Fruit fly (Drosophila melanogaster) whole organism, embryonic: Measurements from ENCODE around the gene CG15012.

ENCODE experiments used
- Atf6 ChIP-seq: fragments of 200-800 bp; sonication (Bioruptor generic); IDR thresholded peaks from 2 replicates; pipeline ENCODE4 v1.3.6; 2022; ENCODE audit warnings: missing biosample characterization, missing genetic modification characterization
- BEAF-32 ChIP-seq: fragments of 200-800 bp; sonication (Bioruptor generic); optimal IDR thresholded peaks from 3 replicates; lab custom pipeline; 2017; ENCODE audit warnings: missing biosample characterization, missing genetic modification characterization, mild to moderate bottlenecking, moderate library complexity, missing genetic modification reagents
- CG11247 ChIP-seq: fragments of 200-800 bp; sonication (Bioruptor generic); IDR thresholded peaks from 2 replicates; pipeline ENCODE4 v1.3.6; 2022; ENCODE audit warnings: missing biosample characterization, missing genetic modification characterization
- CG13123 ChIP-seq: fragments of 200-800 bp; sonication (Bioruptor generic); optimal IDR thresholded peaks from 2 replicates; lab custom pipeline; 2016; ENCODE audit warnings: missing biosample characterization, missing genetic modification characterization
- CG13624 ChIP-seq: fragments of 200-800 bp; sonication (Bioruptor generic); optimal IDR thresholded peaks from 2 replicates; lab custom pipeline; 2016; ENCODE audit warnings: missing biosample characterization, missing genetic modification characterization
- CG14014 ChIP-seq: fragments of 200-800 bp; sonication (Bioruptor generic); IDR thresholded peaks from 2 replicates; pipeline ENCODE4 v1.3.6; 2022; ENCODE audit warnings: missing biosample characterization, missing genetic modification characterization
- CG15011 ChIP-seq: fragments of 200-800 bp; sonication (Bioruptor generic); optimal IDR thresholded peaks from 3 replicates; lab custom pipeline; 2018; ENCODE audit warnings: missing biosample characterization, mild to moderate bottlenecking, missing genetic modification characterization
- CG15073 ChIP-seq: fragments of 200-800 bp; sonication (Bioruptor generic); optimal IDR thresholded peaks from 2 replicates; lab custom pipeline; 2016; ENCODE audit warnings: missing biosample characterization, missing genetic modification characterization
- CG17802 ChIP-seq: fragments of 200-800 bp; sonication (Bioruptor generic); optimal IDR thresholded peaks from 2 replicates; lab custom pipeline; 2018; ENCODE audit warnings: missing biosample characterization, mild to moderate bottlenecking, missing genetic modification characterization, moderate library complexity
- CG2199 ChIP-seq: fragments of 200-800 bp; sonication (Bioruptor generic); IDR thresholded peaks from 3 replicates; pipeline ENCODE4 v1.3.6; 2022; ENCODE audit warnings: missing biosample characterization, missing genetic modification characterization
- CG3065 ChIP-seq: fragments of 200-800 bp; sonication (Bioruptor generic); optimal IDR thresholded peaks from 2 replicates; lab custom pipeline; 2016; ENCODE audit warnings: missing biosample characterization, missing genetic modification characterization
- CG34376 ChIP-seq: fragments of 200-800 bp; sonication (Bioruptor generic); optimal IDR thresholded peaks from 2 replicates; lab custom pipeline; 2018; ENCODE audit warnings: missing biosample characterization, mild to moderate bottlenecking, missing genetic modification characterization
- CG4730 ChIP-seq: fragments of 200-800 bp; sonication (Bioruptor generic); IDR thresholded peaks from 2 replicates; pipeline ENCODE4 v1.3.6; 2022; ENCODE audit warnings: missing biosample characterization, missing genetic modification characterization
- CG4820 ChIP-seq: fragments of 200-800 bp; sonication (Bioruptor generic); optimal IDR thresholded peaks from 3 replicates; lab custom pipeline; 2016; ENCODE audit warnings: missing biosample characterization, missing genetic modification characterization
- CG4854 ChIP-seq: fragments of 200-800 bp; sonication (Bioruptor generic); optimal IDR thresholded peaks from 2 replicates; lab custom pipeline; 2016; ENCODE audit warnings: missing biosample characterization, missing genetic modification characterization, inconsistent platforms
- CG6689 ChIP-seq: fragments of 200-800 bp; sonication (Bioruptor generic); IDR thresholded peaks from 2 replicates; pipeline ENCODE4 v1.3.6; 2022; ENCODE audit warnings: missing biosample characterization, missing genetic modification characterization
- CG7786 ChIP-seq: fragments of 200-800 bp; sonication (Bioruptor generic); optimal IDR thresholded peaks from 2 replicates; lab custom pipeline; 2016; ENCODE audit warnings: missing biosample characterization, missing genetic modification characterization
- CG8478 ChIP-seq: fragments of >200 bp; optimal IDR thresholded peaks from 2 replicates; lab custom pipeline; 2018
- CG9215 ChIP-seq: fragments of 200-800 bp; sonication (Bioruptor generic); IDR thresholded peaks from 2 replicates; pipeline ENCODE4 v1.3.6; 2022; ENCODE audit warnings: missing biosample characterization, missing genetic modification characterization
- CG9437 ChIP-seq: fragments of 200-800 bp; sonication (Bioruptor generic); optimal IDR thresholded peaks from 2 replicates; lab custom pipeline; 2018; ENCODE audit warnings: missing biosample characterization, mild to moderate bottlenecking, missing genetic modification characterization
- Dad ChIP-seq: fragments of 200-800 bp; sonication (Bioruptor generic); optimal IDR thresholded peaks from 3 replicates; lab custom pipeline; 2016; ENCODE audit warnings: missing biosample characterization, missing genetic modification characterization
- Dip3 ChIP-seq: fragments of 200-800 bp; sonication (Bioruptor generic); optimal IDR thresholded peaks from 3 replicates; lab custom pipeline; 2016; ENCODE audit warnings: missing biosample characterization, missing genetic modification characterization
- Doc2 ChIP-seq: fragments of 200-800 bp; sonication (Bioruptor generic); IDR thresholded peaks from 2 replicates; pipeline ENCODE4 v1.3.6; 2022; ENCODE audit warnings: missing biosample characterization, missing genetic modification characterization
- Doc3 ChIP-seq: fragments of 200-800 bp; sonication (Bioruptor generic); IDR thresholded peaks from 3 replicates; pipeline ENCODE4 v1.3.6; 2022; ENCODE audit warnings: missing biosample characterization, missing genetic modification characterization; ENCODE audit not compliant: partially characterized antibody
- E2f1 ChIP-seq: fragments of 200-800 bp; sonication (Bioruptor generic); IDR thresholded peaks from 2 replicates; pipeline ENCODE4 v1.3.6; 2022; ENCODE audit warnings: missing biosample characterization, missing genetic modification characterization
- ERR ChIP-seq: fragments of 200-800 bp; sonication (Bioruptor generic); optimal IDR thresholded peaks from 2 replicates; lab custom pipeline; 2016; ENCODE audit warnings: missing biosample characterization, missing genetic modification characterization
- Fer1 ChIP-seq: fragments of 200-800 bp; sonication (Bioruptor generic); optimal IDR thresholded peaks from 2 replicates; lab custom pipeline; 2017; ENCODE audit warnings: missing biosample characterization, mild to moderate bottlenecking, missing genetic modification characterization
- Mes4 ChIP-seq: fragments of 200-800 bp; sonication (Bioruptor generic); optimal IDR thresholded peaks from 2 replicates; lab custom pipeline; 2016; ENCODE audit warnings: missing biosample characterization, missing genetic modification characterization
- NFAT ChIP-seq: fragments of 200-800 bp; sonication (Bioruptor generic); IDR thresholded peaks from 2 replicates; pipeline ENCODE4 v1.3.6; 2022; ENCODE audit warnings: missing biosample characterization, missing genetic modification characterization
- Neu2 ChIP-seq: fragments of 200-800 bp; sonication (Bioruptor generic); optimal IDR thresholded peaks from 3 replicates; lab custom pipeline; 2016; ENCODE audit warnings: missing biosample characterization, missing genetic modification characterization, borderline replicate concordance
- Six4 ChIP-seq: fragments of 200-800 bp; sonication (Bioruptor generic); optimal IDR thresholded peaks from 2 replicates; lab custom pipeline; 2016; ENCODE audit warnings: missing biosample characterization, missing genetic modification characterization
- Sry-β ChIP-seq: fragments of 200-800 bp; sonication (Bioruptor generic); optimal IDR thresholded peaks from 2 replicates; lab custom pipeline; 2018; ENCODE audit warnings: missing biosample characterization, mild to moderate bottlenecking, missing genetic modification characterization, moderate library complexity
- Trl ChIP-seq, 3 experiments: fragments of >200 bp in 2 of 3; fragments of 200-800 bp in 1 of 3; sonication (Bioruptor generic) in 1 of 3; optimal IDR thresholded peaks; 2 replicates in 1 of 3; 3 replicates in 2 of 3; lab custom pipeline; 2016 to 2017; ENCODE audit warnings: missing biosample characterization in 1 of 3, missing genetic modification characterization in 1 of 3
- al ChIP-seq: fragments of 200-800 bp; sonication (Bioruptor generic); IDR thresholded peaks from 2 replicates; pipeline ENCODE4 v1.3.6; 2022; ENCODE audit warnings: missing biosample characterization, missing genetic modification characterization
- ase ChIP-seq: fragments of 200-800 bp; sonication (Bioruptor generic); IDR thresholded peaks from 3 replicates; pipeline ENCODE4 v1.3.6; 2022; ENCODE audit warnings: missing biosample characterization, missing genetic modification characterization
- az2 ChIP-seq: fragments of 200-800 bp; sonication (Bioruptor generic); optimal IDR thresholded peaks from 3 replicates; lab custom pipeline; 2016; ENCODE audit warnings: missing biosample characterization, missing genetic modification characterization
- crp ChIP-seq, 2 experiments: fragments of 200-800 bp; sonication (Bioruptor generic); optimal IDR thresholded peaks; 2 replicates in 1 of 2; 3 replicates in 1 of 2; lab custom pipeline; 2017; ENCODE audit warnings: missing biosample characterization in 2 of 2, missing genetic modification characterization in 2 of 2, mild to moderate bottlenecking in 1 of 2, moderate library complexity in 1 of 2
- dmrt11E ChIP-seq: fragments of 200-800 bp; sonication (Bioruptor generic); optimal IDR thresholded peaks from 3 replicates; lab custom pipeline; 2018; ENCODE audit warnings: missing biosample characterization, mild to moderate bottlenecking, missing genetic modification characterization, moderate library complexity
- ftz-f1 ChIP-seq: fragments of 200-800 bp; sonication (Bioruptor generic); optimal IDR thresholded peaks from 2 replicates; lab custom pipeline; 2016; ENCODE audit warnings: missing biosample characterization, missing genetic modification characterization
- fu2 ChIP-seq: fragments of 200-800 bp; sonication (Bioruptor generic); optimal IDR thresholded peaks from 2 replicates; lab custom pipeline; 2016; ENCODE audit warnings: missing biosample characterization, missing genetic modification characterization
- gem ChIP-seq: fragments of 200-800 bp; sonication (Bioruptor generic); optimal IDR thresholded peaks from 2 replicates; lab custom pipeline; 2019; ENCODE audit warnings: missing biosample characterization, mild to moderate bottlenecking, missing genetic modification characterization, moderate library complexity
- hb ChIP-seq: fragments of 200-800 bp; sonication (Bioruptor generic); IDR thresholded peaks from 3 replicates; pipeline ENCODE4 v1.3.6; 2022; ENCODE audit warnings: missing biosample characterization, missing genetic modification characterization; ENCODE audit not compliant: partially characterized antibody
- hbn ChIP-seq: fragments of 200-800 bp; sonication (Bioruptor generic); IDR thresholded peaks from 2 replicates; pipeline ENCODE4 v1.3.6; 2022; ENCODE audit warnings: missing biosample characterization, missing genetic modification characterization; ENCODE audit not compliant: partially characterized antibody
- her ChIP-seq: fragments of 200-800 bp; sonication (Bioruptor generic); optimal IDR thresholded peaks from 2 replicates; lab custom pipeline; 2016; ENCODE audit warnings: missing biosample characterization, missing genetic modification characterization
- lbe ChIP-seq: fragments of 200-800 bp; sonication (Bioruptor generic); optimal IDR thresholded peaks from 2 replicates; lab custom pipeline; 2016; ENCODE audit warnings: missing biosample characterization, mild to moderate bottlenecking, missing genetic modification characterization
- nerfin-2 ChIP-seq: fragments of 200-800 bp; sonication (Bioruptor generic); IDR thresholded peaks from 2 replicates; pipeline ENCODE4 v1.3.6; 2022; ENCODE audit warnings: missing biosample characterization, missing genetic modification characterization; ENCODE audit not compliant: partially characterized antibody
- onecut ChIP-seq: fragments of 200-800 bp; sonication (Bioruptor generic); IDR thresholded peaks from 2 replicates; pipeline ENCODE4 v1.3.6; 2022; ENCODE audit warnings: missing biosample characterization, missing genetic modification characterization
- pb ChIP-seq: fragments of 200-800 bp; sonication (Bioruptor generic); optimal IDR thresholded peaks from 3 replicates; lab custom pipeline; 2016; ENCODE audit warnings: missing biosample characterization, missing genetic modification characterization
- sr ChIP-seq: fragments of 200-800 bp; sonication (Bioruptor generic); IDR thresholded peaks from 3 replicates; pipeline ENCODE4 v1.3.6; 2022; ENCODE audit warnings: missing biosample characterization, missing genetic modification characterization
- trem ChIP-seq: fragments of 200-800 bp; optimal IDR thresholded peaks from 3 replicates; lab custom pipeline; 2019; ENCODE audit warnings: missing biosample characterization, mild to moderate bottlenecking, missing genetic modification characterization, moderate library complexity
- usp ChIP-seq: fragments of >200 bp; optimal IDR thresholded peaks from 2 replicates; lab custom pipeline; 2017; ENCODE audit warnings: missing biosample characterization, missing genetic modification characterization
- vnd ChIP-seq: fragments of 200-800 bp; sonication (Bioruptor generic); IDR thresholded peaks from 3 replicates; pipeline ENCODE4 v1.3.6; 2022; ENCODE audit warnings: missing biosample characterization, missing genetic modification characterization; ENCODE audit not compliant: partially characterized antibody

The CG15012 gene

DNA sequence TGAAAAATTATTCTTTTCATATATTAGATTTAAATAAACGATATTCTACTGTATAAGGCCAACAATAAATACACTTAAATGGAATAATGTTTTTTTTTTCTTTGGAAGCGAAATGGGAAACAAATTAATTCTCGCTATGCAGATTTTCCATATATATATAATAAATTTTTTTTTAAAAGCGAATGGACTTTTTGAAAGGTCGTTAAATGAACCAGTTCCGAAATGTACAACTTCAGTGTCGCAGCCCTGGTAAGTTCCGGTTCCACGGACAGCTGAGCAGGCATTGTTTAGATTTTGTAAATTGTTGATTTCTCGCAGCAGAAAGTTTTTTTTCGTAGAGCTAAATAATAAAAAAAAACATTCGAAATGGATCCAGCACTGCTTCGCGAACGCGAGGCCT, 5.3 kb downstream of the CG15012 start, which contains the start of gene TfIIEbeta (continued):
- TF ChIP-seq hbn (GFP tag; lab: Robert Waterston, UW) = no peak
- no peak for TF ChIP-seq Doc2
- TF ChIP-seq Trl (optimal IDR thresholded peaks at IDR 0.05; lab: Kevin White, UChicago) = no peak
- no peak for TF ChIP-seq Trl (GFP tag; optimal IDR thresholded peaks at IDR 0.05; lab: Kevin White, UChicago)
- TF ChIP-seq ftz-f1 (GFP tag; lab: Kevin White, UChicago) = no peak
- no peak for TF ChIP-seq CG4820 (GFP tag; lab: Kevin White, UChicago)
- no peak for TF ChIP-seq Dip3 (GFP tag; lab: Kevin White, UChicago)
- no peak for TF ChIP-seq vnd (GFP tag; lab: Robert Waterston, UW)
- no peak for TF ChIP-seq ase
- TF ChIP-seq CG6689 = no peak
- TF ChIP-seq Neu2 = no peak
- TF ChIP-seq BEAF-32 = peak; percentile 1
- no peak for TF ChIP-seq NFAT (GFP tag; lab: Robert Waterston, UW)
- TF ChIP-seq Six4 (GFP tag; lab: Kevin White, UChicago) = no peak
- TF ChIP-seq az2 (GFP tag; lab: Kevin White, UChicago) = peak; percentile 28
- TF ChIP-seq usp = no peak
- no peak for TF ChIP-seq pb (GFP tag; lab: Kevin White, UChicago)
- peak; percentile 46 for TF ChIP-seq lbe (GFP tag; lab: Kevin White, UChicago)
- no peak for TF ChIP-seq E2f1
- TF ChIP-seq CG9437 (GFP tag; lab: Kevin White, UChicago) = peak; percentile 6
- no peak for TF ChIP-seq CG4730 (GFP tag; lab: Robert Waterston, UW)
- TF ChIP-seq her (GFP tag; lab: Kevin White, UChicago) = no peak
- no peak for TF ChIP-seq CG13123
- TF ChIP-seq Fer1 = peak; percentile 15
- no peak for TF ChIP-seq Dad (GFP tag; lab: Kevin White, UChicago)
- TF ChIP-seq CG13624 (GFP tag; lab: Kevin White, UChicago) = no peak
- no peak for TF ChIP-seq al (GFP tag; lab: Robert Waterston, UW)
- TF ChIP-seq CG4854 = no peak
- peak; percentile 33 for TF ChIP-seq trem (tag; lab: Kevin White, UChicago)
- TF ChIP-seq CG15011 (GFP tag; lab: Kevin White, UChicago) = no peak
- no peak for TF ChIP-seq CG8478
- TF ChIP-seq CG15073 = no peak
- no peak for TF ChIP-seq CG7786
- peak; percentile 68 to 92 for TF ChIP-seq crp (GFP tag; optimal IDR thresholded peaks at IDR 0.05; lab: Kevin White, UChicago)
- TF ChIP-seq onecut (GFP tag; lab: Robert Waterston, UW) = no peak
- TF ChIP-seq fu2 (GFP tag; lab: Kevin White, UChicago) = no peak
- TF ChIP-seq CG14014 = no peak
- no peak for TF ChIP-seq CG34376
- TF ChIP-seq CG3065 (GFP tag; lab: Kevin White, UChicago) = no peak
- TF ChIP-seq Doc3 (GFP tag; lab: Robert Waterston, UW) = no peak
- no peak for TF ChIP-seq hb
- no peak for TF ChIP-seq gem (tag; lab: Kevin White, UChicago)
- TF ChIP-seq nerfin-2 = no peak
- TF ChIP-seq Sry-β (GFP tag; lab: Kevin White, UChicago) = peak; percentile 25
- TF ChIP-seq Atf6 (GFP tag; lab: Robert Waterston, UW) = no peak
- peak; percentile 23 for TF ChIP-seq dmrt11E (tag; lab: Kevin White, UChicago)
- TF ChIP-seq CG11247 (GFP tag; lab: Robert Waterston, UW) = no peak
- TF ChIP-seq sr (GFP tag; lab: Robert Waterston, UW) = no peak
- no peak for TF ChIP-seq CG9215 (GFP tag; lab: Robert Waterston, UW)
- no peak for TF ChIP-seq ERR (GFP tag; lab: Kevin White, UChicago)
- TF ChIP-seq CG2199 (GFP tag; lab: Robert Waterston, UW) = no peak
- no peak for TF ChIP-seq CG17802 (tag; lab: Kevin White, UChicago)
- TF ChIP-seq Mes4 (GFP tag; lab: Kevin White, UChicago) = no peak
